5 fruit fly cellular contexts compared by ENCODE assay signal in genomic region chr2L:6964022-6964434, dm6.
A peak's percentile ranks its signal among the peaks of the same experiment; 100 is the strongest.
TF ChIP-seq lines count a peak whose summit lies in the region.

Gene sip2 (minus strand): TSS chr2L:6964074.
Gene Coprox (plus strand): TSS chr2L:6964421.

- TF ChIP-seq CTCF in whole organism, embryonic (GFP tag; optimal IDR thresholded peaks at IDR 0.05; lab: Kevin White, UChicago) = no peak

TF ChIP-seq in whole organism, adult, 20 proteins besides CTCF, POLR2A, EP300 and RAD21 (continues in another document):
- no peak for TF ChIP-seq CG1620 (GFP tag; optimal IDR thresholded peaks at IDR 0.05; lab: Kevin White, UChicago)
- peak; percentile 58 for TF ChIP-seq CG7045 (GFP tag; optimal IDR thresholded peaks at IDR 0.05; lab: Kevin White, UChicago)
- peak; percentile 85 for TF ChIP-seq CG7101 (tag; optimal IDR thresholded peaks at IDR 0.05; lab: Kevin White, UChicago)
- no peak for TF ChIP-seq kay (GFP tag; lab: Kevin White, UChicago; ENCODE audit: borderline replicate concordance)
- TF ChIP-seq CG5204 (GFP tag; optimal IDR thresholded peaks at IDR 0.05; lab: Kevin White, UChicago) = no peak
- peak; percentile 79 for TF ChIP-seq CG33017 (tag; optimal IDR thresholded peaks at IDR 0.05; lab: Kevin White, UChicago)
- TF ChIP-seq CG14711 (tag; optimal IDR thresholded peaks at IDR 0.05; lab: Kevin White, UChicago) = peak; percentile 75
- no peak for TF ChIP-seq Hr96 (GFP tag; optimal IDR thresholded peaks at IDR 0.05; lab: Kevin White, UChicago)
- no peak for TF ChIP-seq cic (GFP tag; optimal IDR thresholded peaks at IDR 0.05; lab: Kevin White, UChicago)
- TF ChIP-seq CG12768 (GFP tag; optimal IDR thresholded peaks at IDR 0.05; lab: Kevin White, UChicago) = peak; percentile 26
- no peak for TF ChIP-seq cnc (optimal IDR thresholded peaks at IDR 0.05; lab: Kevin White, UChicago)
- peak; percentile 5 for TF ChIP-seq ovo (GFP tag; optimal IDR thresholded peaks at IDR 0.05; lab: Kevin White, UChicago)
- peak; percentile 52 for TF ChIP-seq tj (GFP tag; optimal IDR thresholded peaks at IDR 0.05; lab: Kevin White, UChicago)
- no peak for TF ChIP-seq toe (GFP tag; optimal IDR thresholded peaks at IDR 0.05; lab: Kevin White, UChicago)
- peak; percentile 49 for TF ChIP-seq pad (GFP tag; optimal IDR thresholded peaks at IDR 0.05; lab: Kevin White, UChicago)
- no peak for TF ChIP-seq Crg-1 (GFP tag; optimal IDR thresholded peaks at IDR 0.05; lab: Kevin White, UChicago)
- peak; percentile 67 for TF ChIP-seq CG11617 (GFP tag; optimal IDR thresholded peaks at IDR 0.05; lab: Kevin White, UChicago)
- no peak for TF ChIP-seq Clk (GFP tag; optimal IDR thresholded peaks at IDR 0.05; lab: Kevin White, UChicago)

TF ChIP-seq in whole organism, embryonic, 481 proteins besides CTCF, POLR2A, EP300 and RAD21 (continues in another document):
- TF ChIP-seq HLHmδ (GFP tag; optimal IDR thresholded peaks at IDR 0.05; lab: Kevin White, UChicago) (no peak), Neu2 (GFP tag; optimal IDR thresholded peaks at IDR 0.05; lab: Kevin White, UChicago; ENCODE audit: borderline replicate concordance) (no peak), H2.0 (GFP tag; IDR thresholded peaks at IDR 0.05; lab: Robert Waterston, UW) (peak; percentile 48), dpn (GFP tag; optimal IDR thresholded peaks at IDR 0.05; lab: Kevin White, UChicago) (peak in 1 of 2 experiments; percentile 71), Stat92E (GFP tag; optimal IDR thresholded peaks at IDR 0.05; lab: Kevin White, UChicago) (peak in 1 of 3 experiments; percentile 15), Abd-B (GFP tag; optimal IDR thresholded peaks at IDR 0.05; lab: Kevin White, UChicago) (peak; percentile 63), CG6683 (GFP tag; optimal IDR thresholded peaks at IDR 0.05; lab: Kevin White, UChicago) (peak; percentile 36), Asciz (GFP tag; optimal IDR thresholded peaks at IDR 0.05; lab: Kevin White, UChicago) (no peak), CG12299 (tag; optimal IDR thresholded peaks at IDR 0.05; lab: Kevin White, UChicago) (peak; percentile 69), gce (GFP tag; IDR thresholded peaks at IDR 0.05; lab: Robert Waterston, UW) (no peak), pnt (GFP tag; optimal IDR thresholded peaks at IDR 0.05; lab: Kevin White, UChicago) (no peak), CG32772 (GFP tag; IDR thresholded peaks at IDR 0.05; lab: Robert Waterston, UW) (peak; percentile 55), Dref (GFP tag; IDR thresholded peaks at IDR 0.05; lab: Robert Waterston, UW) (no peak), CG12942 (GFP tag; optimal IDR thresholded peaks at IDR 0.05; lab: Kevin White, UChicago) (peak; percentile 50), slbo (GFP tag; IDR thresholded peaks at IDR 0.05; lab: Robert Waterston, UW) (peak; percentile 64), gcm (GFP tag; optimal IDR thresholded peaks at IDR 0.05; lab: Kevin White, UChicago) (peak; percentile 75), CG15011 (GFP tag; optimal IDR thresholded peaks at IDR 0.05; lab: Kevin White, UChicago) (no peak), wek (GFP tag; optimal IDR thresholded peaks at IDR 0.05; lab: Kevin White, UChicago) (peak; percentile 95), run (tag; optimal IDR thresholded peaks at IDR 0.05; lab: Kevin White, UChicago) (peak; percentile 7)

TF ChIP-seq in whole organism, prepupa, 60 proteins besides CTCF, POLR2A, EP300 and RAD21 (continues in another document):
- TF ChIP-seq eg (GFP tag; IDR thresholded peaks at IDR 0.05; lab: Robert Waterston, UW) (peak; percentile 77), vri (GFP tag; optimal IDR thresholded peaks at IDR 0.05; lab: Kevin White, UChicago) (peak; percentile 34), CG10631 (GFP tag; optimal IDR thresholded peaks at IDR 0.05; lab: Kevin White, UChicago) (peak; percentile 84), CG8119 (GFP tag; IDR thresholded peaks at IDR 0.05; lab: Robert Waterston, UW) (peak; percentile 54; the same call in 1 of the 3 replicates), CG34406 (GFP tag; optimal IDR thresholded peaks at IDR 0.05; lab: Kevin White, UChicago) (no peak), CG1621 (tag; optimal IDR thresholded peaks at IDR 0.05; lab: Kevin White, UChicago) (no peak), CG8319 (GFP tag; optimal IDR thresholded peaks at IDR 0.05; lab: Kevin White, UChicago) (no peak), CG32006 (GFP tag; optimal IDR thresholded peaks at IDR 0.05; lab: Kevin White, UChicago) (no peak), CG6854 (GFP tag; optimal IDR thresholded peaks at IDR 0.05; lab: Kevin White, UChicago) (no peak), lz (GFP tag; optimal IDR thresholded peaks at IDR 0.05; lab: Kevin White, UChicago) (peak; percentile 15), fd85E (GFP tag; optimal IDR thresholded peaks at IDR 0.05; lab: Kevin White, UChicago) (no peak), CG6163 (GFP tag; IDR thresholded peaks at IDR 0.05; lab: Robert Waterston, UW) (peak; percentile 48; the same call in 1 of the 3 replicates), CG3032 (tag; optimal IDR thresholded peaks at IDR 0.05; lab: Kevin White, UChicago) (peak; percentile 77), esn (GFP tag; optimal IDR thresholded peaks at IDR 0.05; lab: Kevin White, UChicago) (peak; percentile 58), Ets96B (tag; optimal IDR thresholded peaks at IDR 0.05; lab: Kevin White, UChicago) (no peak), dsx (GFP tag; optimal IDR thresholded peaks at IDR 0.05; lab: Kevin White, UChicago; ENCODE audit: poor library complexity, severe bottlenecking) (peak; percentile 70), Eip93F (GFP tag; optimal IDR thresholded peaks at IDR 0.05; lab: Kevin White, UChicago) (peak; percentile 13), cyc (GFP tag; optimal IDR thresholded peaks at IDR 0.05; lab: Kevin White, UChicago) (peak; percentile 34), Eip78C (GFP tag; lab: Kevin White, UChicago) (peak; percentile 56)

TF ChIP-seq in whole organism, pupa, 21 proteins besides CTCF, POLR2A, EP300 and RAD21:
- TF ChIP-seq gl (tag; optimal IDR thresholded peaks at IDR 0.05; lab: Kevin White, UChicago) (no peak), EcR (GFP tag; optimal IDR thresholded peaks at IDR 0.05; lab: Kevin White, UChicago) (no peak), Pif1A (GFP tag; optimal IDR thresholded peaks at IDR 0.05; lab: Kevin White, UChicago) (no peak), CG9948 (tag; optimal IDR thresholded peaks at IDR 0.05; lab: Kevin White, UChicago) (peak; percentile 64), CG4496 (GFP tag; IDR thresholded peaks at IDR 0.05; lab: Robert Waterston, UW) (peak; percentile 35; the same call in 2 of the 3 replicates), CG34367 (tag; optimal IDR thresholded peaks at IDR 0.05; lab: Kevin White, UChicago) (peak; percentile 38), fd96Ca (GFP tag; IDR thresholded peaks at IDR 0.05; lab: Robert Waterston, UW) (no peak), Pif1B (GFP tag; optimal IDR thresholded peaks at IDR 0.05; lab: Kevin White, UChicago) (no peak), rn (GFP tag; IDR thresholded peaks at IDR 0.05; lab: Robert Waterston, UW) (no peak), CG12605 (GFP tag; IDR thresholded peaks at IDR 0.05; lab: Robert Waterston, UW) (peak; percentile 25; the same call in 1 of the 2 replicates), CG17806 (tag; optimal IDR thresholded peaks at IDR 0.05; lab: Kevin White, UChicago) (peak; percentile 63), Ets98B (GFP tag; IDR thresholded peaks at IDR 0.05; lab: Robert Waterston, UW) (peak; percentile 33; the same call in 1 of the 2 replicates), CG15710 (tag; optimal IDR thresholded peaks at IDR 0.05; lab: Kevin White, UChicago) (peak; percentile 66), CG8159 (tag; optimal IDR thresholded peaks at IDR 0.05; lab: Kevin White, UChicago) (peak; percentile 74), CG13204 (GFP tag; optimal IDR thresholded peaks at IDR 0.05; lab: Kevin White, UChicago) (no peak), CG14655 (GFP tag; optimal IDR thresholded peaks at IDR 0.05; lab: Kevin White, UChicago) (no peak), CG10348 (GFP tag; IDR thresholded peaks at IDR 0.05; lab: Robert Waterston, UW) (no peak), CG8301 (tag; optimal IDR thresholded peaks at IDR 0.05; lab: Kevin White, UChicago) (no peak), Snoo (tag; optimal IDR thresholded peaks at IDR 0.05; lab: Kevin White, UChicago) (peak; percentile 48), D1 (tag; optimal IDR thresholded peaks at IDR 0.05; lab: Kevin White, UChicago) (no peak), CG32121 (GFP tag; IDR thresholded peaks at IDR 0.05; lab: Robert Waterston, UW) (no peak; the same call in 1 of the 2 replicates)

TF ChIP-seq in whole organism, wandering third instar larva, 38 proteins besides CTCF, POLR2A, EP300 and RAD21 (continues in another document):
- TF ChIP-seq dl (GFP tag; optimal IDR thresholded peaks at IDR 0.05; lab: Kevin White, UChicago; ENCODE audit: insufficient read depth in 1 of 2, partially characterized antibody in 2 of 2) = no peak
- TF ChIP-seq Abd-B (GFP tag; optimal IDR thresholded peaks at IDR 0.05; lab: Kevin White, UChicago) = no peak
- no peak for TF ChIP-seq Mio (GFP tag; optimal IDR thresholded peaks at IDR 0.05; lab: Kevin White, UChicago)
- no peak for TF ChIP-seq Jra (GFP tag; optimal IDR thresholded peaks at IDR 0.05; lab: Kevin White, UChicago)
- TF ChIP-seq Hr83 (GFP tag; optimal IDR thresholded peaks at IDR 0.05; lab: Kevin White, UChicago; ENCODE audit: poor library complexity, severe bottlenecking) = no peak
- no peak for TF ChIP-seq Dif (GFP tag; optimal IDR thresholded peaks at IDR 0.05; lab: Kevin White, UChicago; ENCODE audit: partially characterized antibody)
- TF ChIP-seq foxo (GFP tag; optimal IDR thresholded peaks at IDR 0.05; lab: Kevin White, UChicago) = peak in 1 of 2 experiments; percentile 46
- no peak for TF ChIP-seq lola (GFP tag; optimal IDR thresholded peaks at IDR 0.05; lab: Kevin White, UChicago)
- TF ChIP-seq dmrt93B (GFP tag; optimal IDR thresholded peaks at IDR 0.05; lab: Kevin White, UChicago) = no peak
- peak; percentile 57 for TF ChIP-seq rgr (GFP tag; optimal IDR thresholded peaks at IDR 0.05; lab: Kevin White, UChicago)
- TF ChIP-seq Hr78 (GFP tag; optimal IDR thresholded peaks at IDR 0.05; lab: Kevin White, UChicago) = no peak
- no peak for TF ChIP-seq Vsx2 (GFP tag; optimal IDR thresholded peaks at IDR 0.05; lab: Kevin White, UChicago; ENCODE audit: partially characterized antibody)
- peak; percentile 77 for TF ChIP-seq HLH106 (tag; optimal IDR thresholded peaks at IDR 0.05; lab: Kevin White, UChicago)
- no peak for TF ChIP-seq sage (GFP tag; optimal IDR thresholded peaks at IDR 0.05; lab: Kevin White, UChicago)
- no peak for TF ChIP-seq GATAd (GFP tag; optimal IDR thresholded peaks at IDR 0.05; lab: Kevin White, UChicago)
- TF ChIP-seq ey (GFP tag; optimal IDR thresholded peaks at IDR 0.05; lab: Kevin White, UChicago) = no peak
- no peak for TF ChIP-seq fru (GFP tag; optimal IDR thresholded peaks at IDR 0.05; lab: Kevin White, UChicago)
- no peak for TF ChIP-seq Dfd (GFP tag; optimal IDR thresholded peaks at IDR 0.05; lab: Kevin White, UChicago)
- peak; percentile 47 for TF ChIP-seq psq (GFP tag; optimal IDR thresholded peaks at IDR 0.05; lab: Kevin White, UChicago)
- TF ChIP-seq Rel (GFP tag; optimal IDR thresholded peaks at IDR 0.05; lab: Kevin White, UChicago) = no peak
- peak; percentile 47 for TF ChIP-seq Rel (tag; optimal IDR thresholded peaks at IDR 0.05; lab: Kevin White, UChicago)
- peak; percentile 75 for TF ChIP-seq Sp1 (GFP tag; optimal IDR thresholded peaks at IDR 0.05; lab: Kevin White, UChicago)
- no peak for TF ChIP-seq Hnf4 (GFP tag; optimal IDR thresholded peaks at IDR 0.05; lab: Kevin White, UChicago)
- no peak for TF ChIP-seq h (GFP tag; optimal IDR thresholded peaks at IDR 0.05; lab: Kevin White, UChicago)
